Worm (Caenorhabditis elegans): Measurements from ENCODE around the gene srw-35.

DNA sequence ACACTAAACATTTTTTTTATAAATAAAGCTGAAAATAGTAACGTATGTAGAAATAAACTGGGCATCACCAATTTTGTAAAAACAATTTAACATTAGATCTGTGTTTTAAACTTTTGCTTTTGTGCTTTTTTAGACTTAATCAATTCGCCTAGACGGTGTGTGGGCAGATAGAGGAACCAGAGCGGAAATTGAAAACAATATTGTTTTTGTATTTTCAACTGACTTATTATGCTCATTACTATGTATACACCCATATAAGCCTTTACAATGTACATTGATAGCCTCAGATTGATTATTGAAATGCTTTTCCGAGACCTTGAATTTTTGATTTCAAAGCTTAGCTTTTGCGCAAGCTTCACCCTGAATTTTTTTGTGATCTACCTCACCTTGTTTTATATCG is 42.4 kb upstream of the srw-35 start, which contains the start of gene str-73:
- TF ChIP-seq unc-62 (GFP tag; optimal IDR thresholded peaks at IDR 0.05) (no peak), mdl-1 (tag; optimal IDR thresholded peaks at IDR 0.05) (no peak), unc-30 (tag; optimal IDR thresholded peaks at IDR 0.05) (no peak), ztf-11 (tag; optimal IDR thresholded peaks at IDR 0.05) (no peak), fos-1 (tag; optimal IDR thresholded peaks at IDR 0.05) (no peak), pag-3 (tag; optimal IDR thresholded peaks at IDR 0.05; ENCODE audit: borderline replicate concordance, insufficient read depth) (no peak), skn-1 (tag; optimal IDR thresholded peaks at IDR 0.05) (no peak)
